Fruit fly (Drosophila melanogaster): ENCODE data around the gene Fip1.
A peak's percentile ranks its signal among the peaks of the same experiment; 100 is the strongest.

Fip1 gene

dm6 chr3R:4471047-4471751, 13.6 kb upstream of the Fip1 start:
- peak; percentile 27 for TF ChIP-seq CG17801 (GFP tag; optimal IDR thresholded peaks at IDR 0.05; ENCODE audit: partially characterized antibody)

DNA sequence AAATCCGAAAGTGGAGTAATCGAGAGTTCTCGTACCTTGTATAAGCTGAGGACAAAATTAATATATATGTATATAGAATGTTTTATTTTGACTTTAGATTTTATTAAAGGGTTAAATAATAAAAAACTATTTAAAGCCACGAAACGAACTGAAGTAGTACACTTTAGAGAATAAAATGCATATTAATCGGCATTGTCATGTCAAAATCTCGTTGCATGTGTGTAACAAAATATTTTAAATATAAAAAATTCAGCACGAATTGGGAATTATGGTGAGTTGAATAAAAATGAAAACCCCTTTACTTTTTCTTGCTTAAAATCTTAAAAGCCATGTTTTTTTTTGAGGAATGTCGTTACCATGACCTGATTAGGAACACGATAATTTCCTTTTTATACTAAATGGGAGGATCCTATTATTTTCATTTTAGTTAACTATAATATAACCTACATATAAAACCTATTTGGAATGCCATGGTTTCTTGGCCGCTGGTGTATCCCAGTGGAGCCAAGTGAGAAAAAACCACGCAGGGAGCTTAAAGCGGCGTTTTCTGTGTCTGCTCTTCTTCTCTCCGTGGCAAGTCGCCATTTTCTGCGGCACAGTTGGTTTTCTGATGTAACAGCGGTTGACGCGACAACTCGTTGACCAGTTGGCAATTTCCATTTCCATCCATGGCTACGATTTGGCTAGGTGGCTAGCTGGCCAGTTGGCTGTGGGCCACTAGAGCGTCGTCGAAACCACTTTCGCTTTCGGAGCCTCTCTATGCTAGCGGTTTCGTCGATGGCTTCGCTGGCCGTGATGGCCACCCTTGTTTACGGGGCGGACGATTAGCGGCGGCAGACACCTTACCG, 12.7 kb upstream of the Fip1 start:
- no peak for TF ChIP-seq CG17801 (GFP tag; optimal IDR thresholded peaks at IDR 0.05; ENCODE audit: partially characterized antibody)

- TF ChIP-seq CG17801 (GFP tag; optimal IDR thresholded peaks at IDR 0.05; ENCODE audit: partially characterized antibody), result no peak
These were observed 12.2 kb upstream of the Fip1 start for dm6 chr3R:4472694-4472975.

dm6 chr3R:4475378-4475777, 9.4 kb upstream of the Fip1 start:
- no peak for TF ChIP-seq CG17801 (GFP tag; optimal IDR thresholded peaks at IDR 0.05; ENCODE audit: partially characterized antibody)

- no peak for TF ChIP-seq CG17801 (GFP tag; optimal IDR thresholded peaks at IDR 0.05; ENCODE audit: partially characterized antibody)
These were observed 8.8 kb upstream of the Fip1 start for dm6 chr3R:4476004-4476403.

DNA sequence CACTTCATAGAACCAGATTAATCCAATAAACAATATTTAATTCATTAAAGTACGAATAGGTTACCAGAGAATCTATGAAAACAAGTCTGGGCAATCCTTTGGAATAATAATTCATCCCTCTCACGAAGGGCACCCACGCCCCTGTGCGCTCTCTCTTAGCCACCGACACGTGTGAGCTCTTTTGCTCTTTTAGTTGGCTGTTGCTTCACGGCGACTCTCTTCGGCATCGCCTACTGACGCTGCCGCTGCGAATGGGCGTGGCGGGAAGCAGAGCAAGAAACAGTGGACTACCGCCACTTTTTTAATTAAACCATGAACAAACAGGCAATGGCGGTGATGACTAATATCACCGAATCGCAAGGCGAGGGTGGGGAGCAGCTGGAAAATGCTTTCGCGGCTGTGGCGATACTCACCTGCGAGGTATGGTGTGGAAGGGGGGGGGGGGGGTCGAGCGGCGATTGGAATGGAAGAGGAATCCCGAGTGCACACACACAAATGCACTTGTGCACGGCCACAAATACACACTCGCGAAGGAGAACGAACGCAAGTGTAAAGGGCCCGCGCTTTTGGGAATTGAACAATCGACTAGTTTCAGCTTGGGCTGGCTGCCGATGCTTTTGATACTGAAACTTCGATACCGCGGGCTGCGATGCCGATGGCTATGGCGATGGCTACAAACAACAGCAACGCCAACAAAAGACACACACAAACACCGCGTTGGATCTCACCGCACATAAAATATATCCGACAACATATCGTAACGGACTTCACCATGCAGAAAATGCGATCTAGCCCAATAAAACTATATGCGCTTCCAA, 6.4 kb upstream of the Fip1 start:
- TF ChIP-seq CG17801 (GFP tag; optimal IDR thresholded peaks at IDR 0.05; ENCODE audit: partially characterized antibody), result peak; percentile 80

dm6 chr3R:4479038-4479988, 5.5 kb upstream of the Fip1 start, which contains the start of gene CG31523:
Gene CG31523, minus strand, starts transcription at chr3R:4479207.
- no peak for TF ChIP-seq CG17801 (GFP tag; optimal IDR thresholded peaks at IDR 0.05; ENCODE audit: partially characterized antibody)

- TF ChIP-seq CG17801 (GFP tag; optimal IDR thresholded peaks at IDR 0.05; ENCODE audit: partially characterized antibody), result no peak
These were observed 4.3 kb upstream of the Fip1 start, which contains the start of gene sac for dm6 chr3R:4480512-4480911. Gene sac, plus strand, starts transcription at chr3R:4480812.

dm6 chr3R:4506265-4506664, 21.5 kb downstream of the Fip1 start, which contains the start of gene CG34425:
Gene CG34425, minus strand, starts transcription at chr3R:4506365.
- TF ChIP-seq CG17801 (GFP tag; optimal IDR thresholded peaks at IDR 0.05; ENCODE audit: partially characterized antibody), result no peak

- TF ChIP-seq CG17801 (GFP tag; optimal IDR thresholded peaks at IDR 0.05; ENCODE audit: partially characterized antibody), result no peak
These were observed 39.5 kb downstream of the Fip1 start for dm6 chr3R:4524144-4524784.

- no peak for TF ChIP-seq CG17801 (GFP tag; optimal IDR thresholded peaks at IDR 0.05; ENCODE audit: partially characterized antibody)
These were observed 46.2 kb downstream of the Fip1 start for dm6 chr3R:4530972-4531371.

Measured in ovary, adult (tissue).